Fruit fly (Drosophila melanogaster): Measurements from ENCODE around the gene Karl.

The Karl gene

dm6 chrX:11792415-11793328 is 5.5 kb downstream of the Karl start, which contains the start of gene CkIIbeta:
Gene CkIIbeta, plus strand, starts transcription at chrX:11792533.
- no peak for TF ChIP-seq kni (GFP tag; optimal IDR thresholded peaks at IDR 0.05)
- peak; percentile 16 for TF ChIP-seq CG3281 (GFP tag; optimal IDR thresholded peaks at IDR 0.05)
- no peak for TF ChIP-seq Ada2b (GFP tag; IDR thresholded peaks at IDR 0.05)
- TF ChIP-seq bcd (GFP tag; optimal IDR thresholded peaks at IDR 0.05): peak; percentile 41
- no peak for TF ChIP-seq CG3407 (GFP tag; optimal IDR thresholded peaks at IDR 0.05)
- TF ChIP-seq ems (GFP tag; optimal IDR thresholded peaks at IDR 0.05): no peak
- no peak for TF ChIP-seq wek (GFP tag; optimal IDR thresholded peaks at IDR 0.05)
- TF ChIP-seq CG17328 (GFP tag; IDR thresholded peaks at IDR 0.05): peak; percentile 35; the same call in 1 of the 2 replicates
- no peak for TF ChIP-seq Elba2 (GFP tag; optimal IDR thresholded peaks at IDR 0.05)
- no peak; the same call in 1 of the 2 replicates for TF ChIP-seq lmd (GFP tag; IDR thresholded peaks at IDR 0.05)
- TF ChIP-seq CG6254 (GFP tag; optimal IDR thresholded peaks at IDR 0.05): no peak
- TF ChIP-seq Dref (GFP tag; IDR thresholded peaks at IDR 0.05): peak; percentile 90
- no peak for TF ChIP-seq ab (GFP tag; optimal IDR thresholded peaks at IDR 0.05)
- TF ChIP-seq CG17912 (GFP tag; optimal IDR thresholded peaks at IDR 0.05): no peak
- 0 out of 2 replicates have a peak, but pooled peaks have one; percentile 14 for TF ChIP-seq onecut (GFP tag; IDR thresholded peaks at IDR 0.05)
- TF ChIP-seq CG14965 (GFP tag; optimal IDR thresholded peaks at IDR 0.05; ENCODE audit: borderline replicate concordance): no peak
- TF ChIP-seq pho (GFP tag; optimal IDR thresholded peaks at IDR 0.05): peak; percentile 48
- TF ChIP-seq ewg (GFP tag; optimal IDR thresholded peaks at IDR 0.05): peak; percentile 90
- TF ChIP-seq Dfd (GFP tag; optimal IDR thresholded peaks at IDR 0.05): no peak
- TF ChIP-seq CG10565 (GFP tag; optimal IDR thresholded peaks at IDR 0.05): no peak
- no peak for TF ChIP-seq CG7556 (GFP tag; optimal IDR thresholded peaks at IDR 0.05)
- peak; percentile 59 for TF ChIP-seq zfh1 (GFP tag; IDR thresholded peaks at IDR 0.05)
- no peak for TF ChIP-seq CG15269 (tag; optimal IDR thresholded peaks at IDR 0.05)
- TF ChIP-seq CG13624 (GFP tag; optimal IDR thresholded peaks at IDR 0.05): peak; percentile 63
- TF ChIP-seq ftz-f1 (GFP tag; optimal IDR thresholded peaks at IDR 0.05): no peak
- TF ChIP-seq dpn (GFP tag; optimal IDR thresholded peaks at IDR 0.05): peak; percentile 49 to 67
- peak; percentile 46 for TF ChIP-seq slou (GFP tag; optimal IDR thresholded peaks at IDR 0.05)
- TF ChIP-seq Dp (GFP tag; optimal IDR thresholded peaks at IDR 0.05): peak; percentile 67
- no peak for TF ChIP-seq CG6175 (GFP tag; IDR thresholded peaks at IDR 0.05)
- no peak; the same call in 2 of the 3 replicates for TF ChIP-seq Aef1 (GFP tag; IDR thresholded peaks at IDR 0.05)
- TF ChIP-seq bowl (GFP tag; IDR thresholded peaks at IDR 0.05): no peak
- no peak for TF ChIP-seq GATAe (GFP tag; conservative IDR thresholded peaks at IDR 0.05)
- no peak for TF ChIP-seq CG4820 (GFP tag; optimal IDR thresholded peaks at IDR 0.05)
- TF ChIP-seq ttk (GFP tag; IDR thresholded peaks at IDR 0.05): no peak
- TF ChIP-seq E2f2 (GFP tag; IDR thresholded peaks at IDR 0.05): peak; percentile 74
- TF ChIP-seq CG3163 (GFP tag; optimal IDR thresholded peaks at IDR 0.05): peak; percentile 44
- no peak for TF ChIP-seq PHDP (tag; optimal IDR thresholded peaks at IDR 0.05)
- no peak for TF ChIP-seq usp (GFP tag; optimal IDR thresholded peaks at IDR 0.05)
- no peak for TF ChIP-seq Usf (GFP tag; optimal IDR thresholded peaks at IDR 0.05)
- peak; percentile 73 for TF ChIP-seq zen (tag; optimal IDR thresholded peaks at IDR 0.05)
- TF ChIP-seq trh (GFP tag; optimal IDR thresholded peaks at IDR 0.05): no peak
- TF ChIP-seq unpg (GFP tag; optimal IDR thresholded peaks at IDR 0.05): no peak
- TF ChIP-seq CG11398 (GFP tag; optimal IDR thresholded peaks at IDR 0.05): no peak
- TF ChIP-seq eve (GFP tag; optimal IDR thresholded peaks at IDR 0.05): no peak
- no peak for TF ChIP-seq gt (GFP tag; IDR thresholded peaks at IDR 0.05)
- TF ChIP-seq scrt (GFP tag; optimal IDR thresholded peaks at IDR 0.05): no peak
- peak; percentile 1 for TF ChIP-seq az2 (GFP tag; optimal IDR thresholded peaks at IDR 0.05)
- no peak for TF ChIP-seq cas (GFP tag; IDR thresholded peaks at IDR 0.05)
- no peak for TF ChIP-seq odd (GFP tag; optimal IDR thresholded peaks at IDR 0.05)
- peak; percentile 91 for TF ChIP-seq sens (GFP tag)
